Worm (Caenorhabditis elegans): ENCODE measurements around the gene snf-10.

Gene snf-10

ce11 chrV:10433721-10434120, 6.9 kb downstream of the snf-10 start, which contains the start of gene Y32F6A.4:
TSS of gene Y32F6A.4 (minus strand) at chrV:10434067.
- no peak for TF ChIP-seq W03F9.2 (tag; optimal IDR thresholded peaks at IDR 0.05)
- TF ChIP-seq him-1 (tag; optimal IDR thresholded peaks at IDR 0.05) = no peak
- no peak for TF ChIP-seq dao-5 (tag; optimal IDR thresholded peaks at IDR 0.05)

- TF ChIP-seq him-1 (tag; optimal IDR thresholded peaks at IDR 0.05) (no peak), dao-5 (tag; optimal IDR thresholded peaks at IDR 0.05) (no peak), W03F9.2 (tag; optimal IDR thresholded peaks at IDR 0.05) (no peak)
Measured at ce11 chrV:10432607-10433006, 8.0 kb downstream of the snf-10 start.

- TF ChIP-seq W03F9.2 (tag; optimal IDR thresholded peaks at IDR 0.05) (no peak), dao-5 (tag; optimal IDR thresholded peaks at IDR 0.05) (no peak), him-1 (tag; optimal IDR thresholded peaks at IDR 0.05) (no peak)
Measured at ce11 chrV:10428608-10429007, 12.0 kb downstream of the snf-10 start, which contains the start of gene tag-314. TSS of gene tag-314 (minus strand) at chrV:10428708.

ce11 chrV:10426253-10426652, 14.4 kb downstream of the snf-10 start, which contains the start of gene apc-10:
TSS of gene apc-10 (minus strand) at chrV:10426353.
- TF ChIP-seq dao-5 (tag; optimal IDR thresholded peaks at IDR 0.05) (no peak), him-1 (tag; optimal IDR thresholded peaks at IDR 0.05) (no peak), W03F9.2 (tag; optimal IDR thresholded peaks at IDR 0.05) (peak; percentile 23)

ce11 chrV:10425098-10425497, 15.5 kb downstream of the snf-10 start, which contains the start of gene col-12:
TSS of gene col-12 (minus strand) at chrV:10425198.
- no peak for TF ChIP-seq dao-5 (tag; optimal IDR thresholded peaks at IDR 0.05)
- no peak for TF ChIP-seq him-1 (tag; optimal IDR thresholded peaks at IDR 0.05)
- TF ChIP-seq W03F9.2 (tag; optimal IDR thresholded peaks at IDR 0.05) = no peak

ce11 chrV:10423511-10423910, 17.1 kb downstream of the snf-10 start:
- no peak for TF ChIP-seq dao-5 (tag; optimal IDR thresholded peaks at IDR 0.05)
- TF ChIP-seq him-1 (tag; optimal IDR thresholded peaks at IDR 0.05) = no peak
- TF ChIP-seq W03F9.2 (tag; optimal IDR thresholded peaks at IDR 0.05) = no peak

ce11 chrV:10421802-10422201, 18.8 kb downstream of the snf-10 start, which contains the start of gene col-13:
TSS of gene col-13 (minus strand) at chrV:10421902.
- no peak for TF ChIP-seq W03F9.2 (tag; optimal IDR thresholded peaks at IDR 0.05)
- TF ChIP-seq him-1 (tag; optimal IDR thresholded peaks at IDR 0.05) = no peak
- TF ChIP-seq dao-5 (tag; optimal IDR thresholded peaks at IDR 0.05) = no peak

- no peak for TF ChIP-seq dao-5 (tag; optimal IDR thresholded peaks at IDR 0.05)
Measured at ce11 chrV:10418961-10419360, 21.7 kb downstream of the snf-10 start, which contains the start of gene F15H10.5. TSS of gene F15H10.5 (minus strand) at chrV:10419061.

ce11 chrV:10416925-10417324, 23.7 kb downstream of the snf-10 start, which contains the start of gene F15H10.10:
TSS of gene F15H10.10 (minus strand) at chrV:10417025.
- no peak for TF ChIP-seq W03F9.2 (tag; optimal IDR thresholded peaks at IDR 0.05)
- no peak for TF ChIP-seq him-1 (tag; optimal IDR thresholded peaks at IDR 0.05)
- no peak for TF ChIP-seq dao-5 (tag; optimal IDR thresholded peaks at IDR 0.05)

- TF ChIP-seq dao-5 (tag; optimal IDR thresholded peaks at IDR 0.05) (no peak), W03F9.2 (tag; optimal IDR thresholded peaks at IDR 0.05) (no peak), him-1 (tag; optimal IDR thresholded peaks at IDR 0.05) (no peak)
Measured at ce11 chrV:10414610-10415009, 26.0 kb downstream of the snf-10 start, which contains the start of gene F15H10.9. TSS of gene F15H10.9 (minus strand) at chrV:10414710.

- no peak for TF ChIP-seq him-1 (tag; optimal IDR thresholded peaks at IDR 0.05)
- no peak for TF ChIP-seq dao-5 (tag; optimal IDR thresholded peaks at IDR 0.05)
- no peak for TF ChIP-seq W03F9.2 (tag; optimal IDR thresholded peaks at IDR 0.05)
Measured at ce11 chrV:10410030-10410713, 30.5 kb downstream of the snf-10 start, which contains the start of gene F15H10.12. TSS of gene F15H10.12 (minus strand) at chrV:10410080.

- no peak for TF ChIP-seq him-1 (tag; optimal IDR thresholded peaks at IDR 0.05)
- TF ChIP-seq W03F9.2 (tag; optimal IDR thresholded peaks at IDR 0.05) = no peak
- TF ChIP-seq dao-5 (tag; optimal IDR thresholded peaks at IDR 0.05) = no peak
Measured at ce11 chrV:10406313-10406712, 34.3 kb downstream of the snf-10 start, which contains the start of gene F15H10.7. TSS of gene F15H10.7 (minus strand) at chrV:10406413.

- no peak for TF ChIP-seq W03F9.2 (tag; optimal IDR thresholded peaks at IDR 0.05)
- no peak for TF ChIP-seq him-1 (tag; optimal IDR thresholded peaks at IDR 0.05)
- TF ChIP-seq dao-5 (tag; optimal IDR thresholded peaks at IDR 0.05) = no peak
Measured at ce11 chrV:10404701-10405100, 35.9 kb downstream of the snf-10 start.

- TF ChIP-seq dao-5 (tag; optimal IDR thresholded peaks at IDR 0.05) (no peak), W03F9.2 (tag; optimal IDR thresholded peaks at IDR 0.05) (no peak), him-1 (tag; optimal IDR thresholded peaks at IDR 0.05) (no peak)
Measured at ce11 chrV:10402804-10403203, 37.8 kb downstream of the snf-10 start, which contains the start of gene F15H10.8. TSS of gene F15H10.8 (minus strand) at chrV:10402904.
